Worm (Caenorhabditis elegans): ENCODE data around the gene T19D2.13.

Gene T19D2.13

DNA sequence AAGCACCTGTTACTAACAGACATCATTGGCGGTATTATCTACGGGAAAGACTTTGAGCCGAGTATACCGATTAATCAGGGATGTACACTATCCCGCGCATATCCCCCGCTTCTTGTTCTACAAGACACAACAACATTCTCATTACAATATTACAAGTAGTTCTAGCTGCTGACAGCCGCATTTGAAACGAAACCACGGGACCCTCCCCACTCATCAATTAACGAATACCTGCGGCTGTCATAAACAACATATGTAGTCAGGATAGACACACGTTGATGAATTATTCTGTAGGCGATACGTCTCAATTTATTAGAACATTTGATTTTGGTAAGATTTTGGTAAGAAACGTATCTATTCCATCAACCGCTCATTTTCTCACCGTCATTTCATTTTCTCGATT, 34.6 kb upstream of the T19D2.13 start:
- TF ChIP-seq mab-9 (GFP tag; IDR thresholded peaks at IDR 0.05) = no peak
- no peak for TF ChIP-seq lin-39 (tag; optimal IDR thresholded peaks at IDR 0.05)
- no peak for TF ChIP-seq grh-1 (GFP tag; IDR thresholded peaks at IDR 0.05)
- no peak for TF ChIP-seq ceh-90 (tag; optimal IDR thresholded peaks at IDR 0.05)
- TF ChIP-seq isw-1 (GFP tag; IDR thresholded peaks at IDR 0.05) = no peak
- TF ChIP-seq rnt-1 (tag; optimal IDR thresholded peaks at IDR 0.05) = no peak
- TF ChIP-seq dpl-1 (GFP tag; optimal IDR thresholded peaks at IDR 0.05) = no peak

DNA sequence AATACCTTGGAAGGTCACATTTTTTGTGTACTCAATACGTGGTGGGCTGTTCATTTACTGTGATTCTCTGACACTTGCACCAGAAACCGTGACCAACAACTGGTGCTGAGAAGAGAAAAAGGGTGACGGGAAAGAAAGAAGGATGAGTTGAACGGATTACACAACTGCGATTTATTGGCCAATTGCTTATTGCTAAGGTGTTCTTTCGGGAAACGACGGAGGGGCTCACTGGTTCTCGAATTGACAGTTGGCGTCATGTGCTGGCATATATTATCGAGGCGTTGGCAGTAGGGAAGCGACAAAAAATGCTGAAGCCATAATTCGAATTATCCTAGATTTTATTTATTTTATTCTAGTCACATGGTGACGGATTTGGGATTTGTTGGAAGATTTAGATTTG, 32.0 kb upstream of the T19D2.13 start:
- TF ChIP-seq efl-3 (GFP tag; optimal IDR thresholded peaks at IDR 0.05) (no peak), elt-3 (tag; optimal IDR thresholded peaks at IDR 0.05) (no peak), ets-5 (GFP tag; IDR thresholded peaks at IDR 0.05) (no peak), dsc-1 (tag; optimal IDR thresholded peaks at IDR 0.05) (peak; percentile 76), mdl-1 (tag; optimal IDR thresholded peaks at IDR 0.05) (no peak)

DNA sequence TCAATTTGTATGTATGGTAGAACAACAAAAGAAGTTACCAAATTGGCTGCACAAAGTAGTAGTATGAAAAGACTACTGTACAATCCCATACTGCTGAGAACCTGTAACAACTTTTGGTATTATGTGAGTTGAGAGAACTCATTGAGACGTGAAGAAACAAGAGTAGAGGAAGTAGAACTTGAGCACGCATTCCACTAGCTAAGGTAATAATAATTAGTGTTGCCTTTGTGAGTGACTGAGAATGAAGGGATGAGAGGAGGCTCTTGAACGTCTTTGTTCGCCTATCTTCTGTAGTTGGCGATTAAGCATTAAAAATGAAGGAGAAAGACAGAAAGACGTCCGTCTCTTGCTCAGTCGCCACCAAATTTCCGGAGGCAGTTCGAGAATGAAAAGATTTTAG, 31.4 kb upstream of the T19D2.13 start, which contains the start of gene C16B8.4:
Gene C16B8.4 (minus strand): TSS at position 101 of the 400 bp plus-strand sequence.
- TF ChIP-seq nhr-84 (tag; optimal IDR thresholded peaks at IDR 0.05) (no peak), unc-30 (tag; optimal IDR thresholded peaks at IDR 0.05) (no peak), grh-1 (GFP tag; IDR thresholded peaks at IDR 0.05) (no peak)

DNA sequence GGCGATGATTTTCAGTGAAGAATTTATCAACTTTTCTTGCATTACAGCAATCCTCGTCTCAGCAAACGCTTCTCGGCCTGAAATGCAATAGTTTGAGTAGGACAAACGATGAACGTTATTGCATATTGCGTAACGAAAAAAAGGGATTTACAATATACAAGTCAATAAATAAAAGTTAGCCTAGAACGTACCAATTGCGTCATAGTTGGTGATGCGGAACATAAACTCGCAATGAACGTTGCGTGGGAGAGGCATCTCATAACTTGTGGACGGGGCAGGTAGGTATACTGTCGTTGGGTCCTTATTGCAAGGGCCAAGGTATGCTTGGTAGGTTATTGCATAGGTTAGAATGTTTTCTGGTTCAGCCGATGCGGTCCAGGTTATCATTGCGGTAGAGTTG, 28.6 kb upstream of the T19D2.13 start:
- TF ChIP-seq ztf-11 (tag; optimal IDR thresholded peaks at IDR 0.05) (no peak), pag-3 (tag; optimal IDR thresholded peaks at IDR 0.05; ENCODE audit: borderline replicate concordance, insufficient read depth) (no peak), ceh-82 (tag; optimal IDR thresholded peaks at IDR 0.05) (no peak), nhr-12 (tag; optimal IDR thresholded peaks at IDR 0.05) (no peak), dpl-1 (GFP tag; optimal IDR thresholded peaks at IDR 0.05) (no peak), mdl-1 (tag; optimal IDR thresholded peaks at IDR 0.05) (no peak), isw-1 (GFP tag; IDR thresholded peaks at IDR 0.05) (no peak), efl-3 (GFP tag; optimal IDR thresholded peaks at IDR 0.05) (no peak), hlh-4 (tag; optimal IDR thresholded peaks at IDR 0.05) (no peak), ceh-90 (tag; optimal IDR thresholded peaks at IDR 0.05) (no peak), swsn-7 (tag; optimal IDR thresholded peaks at IDR 0.05) (no peak), hlh-17 (GFP tag; optimal IDR thresholded peaks at IDR 0.05; ENCODE audit: borderline replicate concordance) (no peak), unc-86 (tag; optimal IDR thresholded peaks at IDR 0.05) (no peak), lin-13 (GFP tag; optimal IDR thresholded peaks at IDR 0.05) (no peak), mef-2 (tag; optimal IDR thresholded peaks at IDR 0.05) (no peak), unc-98 (GFP tag; IDR thresholded peaks at IDR 0.05) (no peak)

DNA sequence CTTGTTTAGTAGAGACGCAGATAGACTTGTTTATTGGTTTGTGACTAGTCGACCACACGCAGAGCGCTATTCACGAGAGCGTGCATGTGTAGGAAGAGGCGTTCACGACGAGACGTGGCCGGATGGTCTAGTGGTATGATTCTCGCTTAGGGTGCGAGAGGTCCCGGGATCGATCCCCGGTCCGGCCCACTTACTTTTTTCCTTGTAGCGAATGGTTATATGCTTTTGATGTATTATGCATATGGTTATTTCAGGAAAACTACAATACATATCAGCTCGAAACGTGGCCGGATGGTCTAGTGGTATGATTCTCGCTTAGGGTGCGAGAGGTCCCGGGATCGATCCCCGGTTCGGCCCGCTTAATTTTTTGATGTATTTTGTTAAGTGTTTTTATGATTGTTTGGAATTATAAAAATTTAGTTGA, 27.8 kb upstream of the T19D2.13 start:
- TF ChIP-seq F16B12.6 (tag; optimal IDR thresholded peaks at IDR 0.05) (peak; percentile 17), ztf-4 (tag; optimal IDR thresholded peaks at IDR 0.05) (peak; percentile 42), nhr-20 (tag; optimal IDR thresholded peaks at IDR 0.05) (peak; percentile 86), elt-3 (tag; optimal IDR thresholded peaks at IDR 0.05) (peak in 2 of 6 experiments; percentile 25 to 73), fos-1 (tag; optimal IDR thresholded peaks at IDR 0.05) (peak; percentile 52), nhr-11 (tag; optimal IDR thresholded peaks at IDR 0.05) (no peak), nhr-77 (tag; optimal IDR thresholded peaks at IDR 0.05) (peak; percentile 77), C34B4.2 (tag; optimal IDR thresholded peaks at IDR 0.05) (no peak), nhr-85 (tag) (peak; percentile 94), lin-35 (GFP tag; optimal IDR thresholded peaks at IDR 0.05) (peak; percentile 43 to 78), zip-4 (GFP tag; optimal IDR thresholded peaks at IDR 0.05) (peak; percentile 45), lsy-2 (tag; optimal IDR thresholded peaks at IDR 0.05) (peak; percentile 62 to 72), lir-3 (tag; optimal IDR thresholded peaks at IDR 0.05; ENCODE audit: poor library complexity) (peak; percentile 33), unc-30 (tag; optimal IDR thresholded peaks at IDR 0.05) (no peak), hpl-2 (GFP tag; optimal IDR thresholded peaks at IDR 0.05) (no peak), fkh-4 (tag; optimal IDR thresholded peaks at IDR 0.05; ENCODE audit: borderline replicate concordance) (no peak), tlp-1 (tag; optimal IDR thresholded peaks at IDR 0.05) (no peak), sptf-1 (tag; optimal IDR thresholded peaks at IDR 0.05) (no peak), unc-62 (GFP tag; optimal IDR thresholded peaks at IDR 0.05) (no peak), ceh-88 (GFP tag; IDR thresholded peaks at IDR 0.05) (peak; percentile 57), egl-27 (tag; optimal IDR thresholded peaks at IDR 0.05) (peak in 1 of 2 experiments; percentile 41), mab-9 (GFP tag; IDR thresholded peaks at IDR 0.05) (peak; percentile 59), elt-2 (tag; optimal IDR thresholded peaks at IDR 0.05) (peak; percentile 71)
